Fruit fly (Drosophila melanogaster): ENCODE measurements around the gene dod.

DNA sequence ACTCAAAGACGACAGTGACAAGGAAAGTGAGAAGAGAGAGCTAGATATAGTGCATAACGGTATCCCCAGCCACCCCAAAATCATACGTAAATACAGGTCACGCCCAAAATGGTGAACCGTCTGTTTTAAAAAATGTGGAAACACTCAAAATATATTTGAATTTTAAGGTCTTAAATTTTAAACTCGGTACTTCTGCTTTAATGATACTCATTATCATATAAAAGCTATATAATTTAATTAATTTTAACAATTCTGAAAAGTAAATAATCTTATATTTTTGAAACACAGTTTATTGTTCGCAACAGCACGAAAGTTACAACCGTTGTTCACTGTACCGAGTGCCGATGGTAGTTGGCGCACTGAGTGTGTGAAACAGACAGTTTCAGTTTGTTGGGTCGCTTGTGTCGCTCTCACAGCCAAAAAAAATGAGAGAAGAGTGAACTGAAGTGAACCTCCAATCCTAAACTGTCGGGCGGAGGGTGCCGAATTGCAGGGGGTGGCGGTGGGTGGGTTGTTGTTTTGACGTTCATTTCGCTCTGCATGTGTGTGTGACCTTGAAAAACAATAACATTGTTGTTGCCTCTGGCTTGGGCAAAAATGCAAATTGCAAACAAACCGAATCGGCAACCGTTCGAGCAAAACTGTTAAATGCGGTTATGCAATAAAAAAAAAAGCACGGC is 21.3 kb downstream of the dod start:
- TF ChIP-seq CTCF (optimal IDR thresholded peaks at IDR 0.05) = no peak
- TF ChIP-seq CG8478 (optimal IDR thresholded peaks at IDR 0.05) = no peak

All from S2 (cell line).